Fruit fly (Drosophila melanogaster): ENCODE measurements around the gene CG10077.

The CG10077 gene

DNA sequence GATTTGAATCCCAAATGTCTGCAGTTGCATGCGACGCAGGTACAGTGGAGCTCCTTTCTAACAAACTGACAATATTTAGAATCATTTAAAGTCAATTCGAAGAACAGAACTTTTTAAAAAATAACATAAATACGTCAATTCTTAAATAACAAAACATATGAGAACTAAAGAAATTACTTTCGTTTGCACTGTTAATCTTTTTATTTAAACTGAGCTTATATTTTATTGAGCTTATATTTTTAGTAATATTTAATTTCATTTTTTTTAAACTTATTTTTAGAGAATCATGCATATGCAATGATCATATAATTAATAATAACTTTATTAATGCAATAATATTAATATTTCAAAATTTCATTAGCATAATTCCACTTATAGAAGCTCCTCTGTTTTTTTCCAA lies 24.8 kb upstream of the CG10077 start (continued):
- no peak for TF ChIP-seq zf30C (GFP tag; optimal IDR thresholded peaks at IDR 0.05)
- peak; percentile 10 for TF ChIP-seq CG2678 (tag; optimal IDR thresholded peaks at IDR 0.05)
- no peak for TF ChIP-seq Dip3 (GFP tag; optimal IDR thresholded peaks at IDR 0.05)
- TF ChIP-seq MBD-R2 (GFP tag; IDR thresholded peaks at IDR 0.05) = no peak
- peak; percentile 4 for TF ChIP-seq CG7839 (tag; optimal IDR thresholded peaks at IDR 0.05)
- peak; percentile 33 for TF ChIP-seq CG11504 (tag; optimal IDR thresholded peaks at IDR 0.05)
- TF ChIP-seq CG2712 (tag; optimal IDR thresholded peaks at IDR 0.05) = peak; percentile 51
- TF ChIP-seq row (GFP tag; IDR thresholded peaks at IDR 0.05) = 0 out of 3 replicates have a peak, but pooled peaks have one; percentile 10
- TF ChIP-seq dmrt99B (tag; optimal IDR thresholded peaks at IDR 0.05) = peak; percentile 6
- TF ChIP-seq lov (optimal IDR thresholded peaks at IDR 0.05) = no peak
- TF ChIP-seq lov (GFP tag; IDR thresholded peaks at IDR 0.05) = no peak
- TF ChIP-seq CG7745 (tag; optimal IDR thresholded peaks at IDR 0.05) = no peak
- peak; percentile 55 for TF ChIP-seq CG18262 (tag; optimal IDR thresholded peaks at IDR 0.05)

DNA sequence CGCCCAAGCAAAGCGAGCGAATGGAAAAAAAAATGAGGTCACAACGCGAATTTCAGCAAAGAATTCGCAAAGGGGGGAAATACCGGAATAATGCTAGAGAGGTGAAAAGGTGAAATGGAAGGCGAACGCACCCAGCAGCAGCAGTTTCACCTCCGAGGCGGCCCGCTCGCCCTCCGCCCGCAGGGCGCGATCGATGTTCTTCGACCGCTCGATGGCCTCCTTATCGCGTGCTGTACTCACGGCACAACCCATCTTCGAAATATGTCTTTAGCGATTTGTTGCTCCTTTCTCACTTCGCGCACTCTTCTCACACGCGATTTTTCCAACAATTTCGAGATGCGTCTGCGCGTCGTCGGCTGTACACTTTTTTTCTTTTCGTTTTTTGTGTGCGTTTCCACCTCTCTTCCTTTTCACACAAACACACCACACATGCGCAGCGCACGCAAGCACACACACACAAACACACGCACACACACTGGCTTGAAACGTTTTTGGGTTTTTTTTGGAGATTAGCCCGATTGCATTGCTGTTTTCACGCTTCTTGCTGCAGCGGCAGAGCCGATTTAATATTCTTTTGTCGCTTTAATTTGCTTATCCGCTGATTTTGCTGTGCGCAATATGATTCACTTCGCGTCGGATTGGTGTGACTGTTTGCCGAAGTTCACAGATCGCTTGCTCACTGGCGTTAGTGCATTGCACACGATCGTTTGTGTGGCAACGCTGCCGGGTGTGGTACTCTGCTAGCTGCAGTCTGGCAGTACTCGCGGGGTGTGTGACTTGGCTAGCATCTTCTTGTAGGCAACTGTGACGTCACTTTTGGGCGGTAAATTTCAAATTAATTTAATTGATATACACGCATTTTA lies 23.9 kb upstream of the CG10077 start, which contains the start of gene Galphai:
Galphai (minus strand) TSS at position 658 of the 863 bp plus-strand sequence.
- TF ChIP-seq hbn (GFP tag; IDR thresholded peaks at IDR 0.05; ENCODE audit: partially characterized antibody) = no peak
- TF ChIP-seq Kr (GFP tag; optimal IDR thresholded peaks at IDR 0.05) = no peak
- peak; percentile 37 for TF ChIP-seq CG11504 (tag; optimal IDR thresholded peaks at IDR 0.05)
- no peak for TF ChIP-seq gce (GFP tag; IDR thresholded peaks at IDR 0.05)
- TF ChIP-seq CG2202 (tag; optimal IDR thresholded peaks at IDR 0.05) = no peak
- peak; percentile 6 for TF ChIP-seq Dek (tag; optimal IDR thresholded peaks at IDR 0.05)
- no peak for TF ChIP-seq CG10959 (GFP tag; IDR thresholded peaks at IDR 0.05)
- TF ChIP-seq danr (GFP tag; IDR thresholded peaks at IDR 0.05) = no peak
- peak; percentile 49; the same call in 1 of the 2 replicates for TF ChIP-seq Adf1 (GFP tag; IDR thresholded peaks at IDR 0.05)
- no peak for TF ChIP-seq pfk (GFP tag; optimal IDR thresholded peaks at IDR 0.05)
- no peak for TF ChIP-seq ssp (GFP tag; IDR thresholded peaks at IDR 0.05)
- peak; percentile 81 for TF ChIP-seq YL-1 (GFP tag; optimal IDR thresholded peaks at IDR 0.05)
- peak; percentile 39 for TF ChIP-seq Xbp1 (GFP tag; optimal IDR thresholded peaks at IDR 0.05)
- no peak for TF ChIP-seq CG12219 (GFP tag; optimal IDR thresholded peaks at IDR 0.05)
- TF ChIP-seq CG11695 (GFP tag; IDR thresholded peaks at IDR 0.05) = no peak
- TF ChIP-seq CG2889 (GFP tag; IDR thresholded peaks at IDR 0.05) = no peak
- peak; percentile 43 for TF ChIP-seq CG7786 (GFP tag; optimal IDR thresholded peaks at IDR 0.05)
- TF ChIP-seq CG6765 (GFP tag; optimal IDR thresholded peaks at IDR 0.05) = no peak
- no peak for TF ChIP-seq CG1832 (GFP tag; optimal IDR thresholded peaks at IDR 0.05)
- TF ChIP-seq NC2β (GFP tag; optimal IDR thresholded peaks at IDR 0.05) = peak; percentile 16
- TF ChIP-seq lola (GFP tag; optimal IDR thresholded peaks at IDR 0.05) = no peak
- TF ChIP-seq CG17802 (tag; optimal IDR thresholded peaks at IDR 0.05) = no peak
- TF ChIP-seq sug (tag; optimal IDR thresholded peaks at IDR 0.05) = peak; percentile 50
- TF ChIP-seq HLH54F (GFP tag; optimal IDR thresholded peaks at IDR 0.05) = no peak
- peak; percentile 63 for TF ChIP-seq Deaf1 (tag; optimal IDR thresholded peaks at IDR 0.05)
- peak; percentile 13 for TF ChIP-seq gcm2 (GFP tag; optimal IDR thresholded peaks at IDR 0.05)
- no peak for TF ChIP-seq CG14050 (GFP tag; IDR thresholded peaks at IDR 0.05)
- TF ChIP-seq hkb (optimal IDR thresholded peaks at IDR 0.05) = peak; percentile 69
- TF ChIP-seq hkb (GFP tag; IDR thresholded peaks at IDR 0.05) = peak; percentile 37; the same call in 1 of the 2 replicates
- no peak for TF ChIP-seq Elba2 (GFP tag; optimal IDR thresholded peaks at IDR 0.05)
- peak; percentile 46 for TF ChIP-seq repo (GFP tag; optimal IDR thresholded peaks at IDR 0.05)
- no peak for TF ChIP-seq CG2875 (GFP tag; optimal IDR thresholded peaks at IDR 0.05)
- TF ChIP-seq ham (GFP tag; IDR thresholded peaks at IDR 0.05) = no peak
- TF ChIP-seq CG31224 (GFP tag; IDR thresholded peaks at IDR 0.05) = no peak
- no peak for TF ChIP-seq Awh (GFP tag; IDR thresholded peaks at IDR 0.05)
- TF ChIP-seq otp (GFP tag; IDR thresholded peaks at IDR 0.05) = peak; percentile 11; the same call in 1 of the 3 replicates
- no peak for TF ChIP-seq Lim3 (GFP tag; IDR thresholded peaks at IDR 0.05)

Data from whole organism, embryonic.